Fruit fly (Drosophila melanogaster) whole organism, embryonic: ENCODE results near the gene Cln7.
A peak's percentile ranks its signal among the peaks of the same experiment; 100 is the strongest.

Source experiments
- CG12155 ChIP-seq: fragments of 200-800 bp; sonication (Bioruptor generic); optimal IDR thresholded peaks from 3 replicates; lab custom pipeline; 2016; ENCODE audit warnings: missing biosample characterization, missing genetic modification characterization
- CG12391 ChIP-seq: fragments of 200-800 bp; sonication (Bioruptor generic); optimal IDR thresholded peaks from 3 replicates; lab custom pipeline; 2018; ENCODE audit warnings: missing biosample characterization, mild to moderate bottlenecking, missing genetic modification characterization, moderate library complexity
- CG13123 ChIP-seq: fragments of 200-800 bp; sonication (Bioruptor generic); optimal IDR thresholded peaks from 2 replicates; lab custom pipeline; 2016; ENCODE audit warnings: missing biosample characterization, missing genetic modification characterization
- CG13624 ChIP-seq: fragments of 200-800 bp; sonication (Bioruptor generic); optimal IDR thresholded peaks from 2 replicates; lab custom pipeline; 2016; ENCODE audit warnings: missing biosample characterization, missing genetic modification characterization
- CG14965 ChIP-seq: fragments of 200-800 bp; sonication (Bioruptor generic); optimal IDR thresholded peaks from 2 replicates; lab custom pipeline; 2016; ENCODE audit warnings: missing biosample characterization, missing genetic modification characterization, borderline replicate concordance
- CG31388 ChIP-seq: fragments of 200-800 bp; sonication (Bioruptor generic); optimal IDR thresholded peaks from 2 replicates; lab custom pipeline; 2016; ENCODE audit warnings: missing biosample characterization, missing genetic modification characterization
- CG3838 ChIP-seq: fragments of 200-800 bp; sonication (Bioruptor generic); optimal IDR thresholded peaks from 3 replicates; lab custom pipeline; 2016; ENCODE audit warnings: missing biosample characterization, missing genetic modification characterization
- CG4617 ChIP-seq: fragments of 200-800 bp; sonication (Bioruptor generic); optimal IDR thresholded peaks from 3 replicates; lab custom pipeline; 2016; ENCODE audit warnings: missing biosample characterization, missing genetic modification characterization, borderline replicate concordance
- CG5953 ChIP-seq: fragments of 200-800 bp; sonication (Bioruptor generic); IDR thresholded peaks from 2 replicates; pipeline ENCODE4 v1.3.6; 2022; ENCODE audit warnings: missing biosample characterization, missing genetic modification characterization
- CG6272 ChIP-seq: fragments of 200-800 bp; sonication (Bioruptor generic); IDR thresholded peaks from 2 replicates; pipeline ENCODE4 v1.3.6; 2022; ENCODE audit warnings: missing biosample characterization, missing genetic modification characterization
- CG7271 ChIP-seq: fragments of 200-800 bp; sonication (Bioruptor generic); optimal IDR thresholded peaks from 2 replicates; lab custom pipeline; 2018; ENCODE audit warnings: missing biosample characterization, mild to moderate bottlenecking, missing genetic modification characterization, moderate library complexity
- CG8089 ChIP-seq: fragments of 200-800 bp; sonication (Bioruptor generic); optimal IDR thresholded peaks from 3 replicates; lab custom pipeline; 2016; ENCODE audit warnings: missing biosample characterization, missing genetic modification characterization
- CG8944 ChIP-seq: fragments of 200-800 bp; sonication (Bioruptor generic); optimal IDR thresholded peaks from 3 replicates; lab custom pipeline; 2016; ENCODE audit warnings: missing biosample characterization, missing genetic modification characterization
- Camta ChIP-seq: fragments of 200-800 bp; sonication (Bioruptor generic); optimal IDR thresholded peaks from 2 replicates; lab custom pipeline; 2016; ENCODE audit warnings: missing biosample characterization, missing genetic modification characterization
- Dp ChIP-seq: fragments of 200-800 bp; sonication (Bioruptor generic); optimal IDR thresholded peaks from 2 replicates; lab custom pipeline; 2018; ENCODE audit warnings: missing biosample characterization, mild to moderate bottlenecking, missing genetic modification characterization, moderate library complexity
- Dref ChIP-seq: fragments of 200-800 bp; sonication (Bioruptor generic); IDR thresholded peaks from 2 replicates; pipeline ENCODE4 v1.3.6; 2022; ENCODE audit warnings: missing biosample characterization, missing genetic modification characterization
- Drgx ChIP-seq: fragments of 200-800 bp; sonication (Bioruptor generic); IDR thresholded peaks from 2 replicates; pipeline ENCODE4 v1.3.6; 2022; ENCODE audit warnings: missing biosample characterization, missing genetic modification characterization
- Fer3 ChIP-seq: fragments of 200-800 bp; sonication (Bioruptor generic); optimal IDR thresholded peaks from 2 replicates; lab custom pipeline; 2018; ENCODE audit warnings: missing biosample characterization, mild to moderate bottlenecking, missing genetic modification characterization, moderate library complexity
- Gug ChIP-seq: fragments of 200-800 bp; sonication (Bioruptor generic); IDR thresholded peaks from 4 replicates; pipeline ENCODE4 v1.3.6; 2022; ENCODE audit warnings: missing biosample characterization, missing genetic modification characterization
- HmgD ChIP-seq: fragments of 200-800 bp; sonication (Bioruptor generic); optimal IDR thresholded peaks from 3 replicates; lab custom pipeline; 2016; ENCODE audit warnings: missing biosample characterization, missing genetic modification characterization
- Hr51 ChIP-seq, 2 experiments: fragments of 200-800 bp; sonication (Bioruptor generic); optimal IDR thresholded peaks; 2 replicates in 1 of 2; 3 replicates in 1 of 2; lab custom pipeline; 2016 to 2018; ENCODE audit warnings: missing biosample characterization in 2 of 2, missing genetic modification characterization in 2 of 2, mild to moderate bottlenecking in 1 of 2, moderate library complexity in 1 of 2
- Mrtf ChIP-seq: fragments of 200-800 bp; sonication (Bioruptor generic); IDR thresholded peaks from 3 replicates; pipeline ENCODE4 v1.3.6; 2022; ENCODE audit warnings: missing biosample characterization, missing genetic modification characterization
- NK7.1 ChIP-seq: fragments of 200-800 bp; sonication (Bioruptor generic); optimal IDR thresholded peaks from 3 replicates; lab custom pipeline; 2016; ENCODE audit warnings: missing biosample characterization, missing genetic modification characterization
- Nf-YB ChIP-seq: fragments of 200-800 bp; sonication (Bioruptor generic); optimal IDR thresholded peaks from 3 replicates; lab custom pipeline; 2019; ENCODE audit warnings: missing biosample characterization, mild to moderate bottlenecking, missing genetic modification characterization, moderate library complexity
- Nf-YC ChIP-seq: fragments of 200-800 bp; optimal IDR thresholded peaks from 3 replicates; lab custom pipeline; 2019; ENCODE audit warnings: missing biosample characterization, mild to moderate bottlenecking, missing genetic modification characterization, moderate library complexity
- PHDP ChIP-seq: fragments of 200-800 bp; sonication (Bioruptor generic); optimal IDR thresholded peaks from 3 replicates; lab custom pipeline; 2018; ENCODE audit warnings: missing biosample characterization, mild to moderate bottlenecking, missing genetic modification characterization, moderate library complexity
- Pdp1 ChIP-seq, 2 experiments: fragments of 200-800 bp; sonication (Bioruptor generic); optimal IDR thresholded peaks; 3 replicates each; lab custom pipeline; 2016; ENCODE audit warnings: missing biosample characterization in 2 of 2, missing genetic modification characterization in 2 of 2, mild to moderate bottlenecking in 1 of 2, moderate library complexity in 1 of 2
- Six4 ChIP-seq: fragments of 200-800 bp; sonication (Bioruptor generic); optimal IDR thresholded peaks from 2 replicates; lab custom pipeline; 2016; ENCODE audit warnings: missing biosample characterization, missing genetic modification characterization
- Sox100B ChIP-seq: fragments of 200-800 bp; sonication (Bioruptor generic); optimal IDR thresholded peaks from 3 replicates; lab custom pipeline; 2018; ENCODE audit warnings: missing biosample characterization, mild to moderate bottlenecking, missing genetic modification characterization
- YL-1 ChIP-seq: fragments of 200-800 bp; sonication (Bioruptor generic); optimal IDR thresholded peaks from 3 replicates; lab custom pipeline; 2017; ENCODE audit warnings: missing biosample characterization, mild to moderate bottlenecking, missing genetic modification characterization
- ash1 ChIP-seq: fragments of 200-800 bp; sonication (Bioruptor generic); optimal IDR thresholded peaks from 2 replicates; lab custom pipeline; 2018; ENCODE audit warnings: missing biosample characterization, mild to moderate bottlenecking, missing genetic modification characterization
- btn ChIP-seq: fragments of 200-800 bp; sonication (Bioruptor generic); optimal IDR thresholded peaks from 2 replicates; lab custom pipeline; 2016; ENCODE audit warnings: missing biosample characterization, missing genetic modification characterization
- dmrt11E ChIP-seq: fragments of 200-800 bp; sonication (Bioruptor generic); optimal IDR thresholded peaks from 3 replicates; lab custom pipeline; 2018; ENCODE audit warnings: missing biosample characterization, mild to moderate bottlenecking, missing genetic modification characterization, moderate library complexity
- gcm ChIP-seq: fragments of 200-800 bp; sonication (Bioruptor generic); optimal IDR thresholded peaks from 2 replicates; lab custom pipeline; 2019; ENCODE audit warnings: missing biosample characterization, mild to moderate bottlenecking, missing genetic modification characterization, moderate library complexity
- ham ChIP-seq: fragments of 200-800 bp; sonication (Bioruptor generic); IDR thresholded peaks from 2 replicates; pipeline ENCODE4 v1.3.6; 2022; ENCODE audit warnings: missing biosample characterization, missing genetic modification characterization
- ind ChIP-seq: fragments of 200-800 bp; sonication (Bioruptor generic); optimal IDR thresholded peaks from 3 replicates; lab custom pipeline; 2016; ENCODE audit warnings: missing biosample characterization, missing genetic modification characterization
- kni ChIP-seq: fragments of 200-800 bp; sonication (Bioruptor generic); optimal IDR thresholded peaks from 3 replicates; lab custom pipeline; 2017; ENCODE audit warnings: mild to moderate bottlenecking, missing biosample characterization, missing genetic modification reagents, missing genetic modification characterization
- lola ChIP-seq, 3 experiments: fragments of >200 bp in 2 of 3; fragments of 200-800 bp in 1 of 3; sonication (Bioruptor generic) in 1 of 3; optimal IDR thresholded peaks; 2 replicates each; lab custom pipeline; 2017 to 2019; ENCODE audit warnings: missing biosample characterization in 3 of 3, missing genetic modification characterization in 3 of 3, mild to moderate bottlenecking in 1 of 3, moderate library complexity in 1 of 3
- luna ChIP-seq: fragments of 200-800 bp; sonication (Bioruptor generic); optimal IDR thresholded peaks from 2 replicates; lab custom pipeline; 2016; ENCODE audit warnings: missing biosample characterization, missing genetic modification characterization
- mirr ChIP-seq: fragments of 200-800 bp; sonication (Bioruptor generic); optimal IDR thresholded peaks from 3 replicates; lab custom pipeline; 2018; ENCODE audit warnings: missing biosample characterization, mild to moderate bottlenecking, missing genetic modification characterization
- nom ChIP-seq: fragments of 200-800 bp; sonication (Bioruptor generic); optimal IDR thresholded peaks from 2 replicates; lab custom pipeline; 2017; ENCODE audit warnings: missing biosample characterization, missing genetic modification characterization, mild to moderate bottlenecking, moderate library complexity, missing genetic modification reagents
- peb ChIP-seq: fragments of 200-800 bp; sonication (Bioruptor generic); IDR thresholded peaks from 2 replicates; pipeline ENCODE4 v1.3.6; 2022; ENCODE audit warnings: missing biosample characterization, missing genetic modification characterization
- pfk ChIP-seq: fragments of 200-800 bp; sonication (Bioruptor generic); optimal IDR thresholded peaks from 2 replicates; lab custom pipeline; 2018; ENCODE audit warnings: missing biosample characterization, mild to moderate bottlenecking, missing genetic modification characterization, moderate library complexity
- pnt ChIP-seq: fragments of 200-800 bp; sonication (Bioruptor generic); optimal IDR thresholded peaks from 3 replicates; lab custom pipeline; 2016; ENCODE audit warnings: missing biosample characterization, missing genetic modification characterization
- prd ChIP-seq, 3 experiments: fragments of >200 bp in 2 of 3; fragments of 200-800 bp in 1 of 3; sonication (Bioruptor generic) in 1 of 3; optimal IDR thresholded peaks in 2 of 3; IDR thresholded peaks in 1 of 3; 2 replicates in 2 of 3; 3 replicates in 1 of 3; pipeline versions ENCODE4 v1.3.6 to Lab custom; 2017 to 2022; ENCODE audit warnings: missing biosample characterization in 1 of 3, missing genetic modification characterization in 1 of 3
- sima ChIP-seq: fragments of 200-800 bp; sonication (Bioruptor generic); optimal IDR thresholded peaks from 2 replicates; lab custom pipeline; 2016; ENCODE audit warnings: missing biosample characterization, missing genetic modification characterization
- slou ChIP-seq: fragments of 200-800 bp; sonication (Bioruptor generic); optimal IDR thresholded peaks from 3 replicates; lab custom pipeline; 2016; ENCODE audit warnings: missing biosample characterization, missing genetic modification characterization
- sna ChIP-seq: fragments of 200-800 bp; sonication (Bioruptor generic); IDR thresholded peaks from 2 replicates; pipeline ENCODE4 v1.3.6; 2022; ENCODE audit warnings: missing biosample characterization, missing genetic modification characterization; ENCODE audit not compliant: partially characterized antibody
- zfh2 ChIP-seq: fragments of 200-800 bp; sonication (Bioruptor generic); optimal IDR thresholded peaks from 2 replicates; lab custom pipeline; 2016; ENCODE audit warnings: missing biosample characterization, missing genetic modification characterization

Cln7 gene

dm6 chr3L:7323348-7323747 is 21.6 kb downstream of the Cln7 start, which contains the start of the genes RhoGEF4 and Rint1 (continued):
- peak; percentile 73 for TF ChIP-seq CG12155 (GFP tag; lab: Kevin White, UChicago)
- TF ChIP-seq CG4617 (GFP tag; lab: Kevin White, UChicago): peak; percentile 92
- peak; percentile 39 for TF ChIP-seq CG8944
- no peak for TF ChIP-seq CG14965 (GFP tag; lab: Kevin White, UChicago)
- TF ChIP-seq CG6272: peak; percentile 73
- no peak for TF ChIP-seq CG7271 (tag; lab: Kevin White, UChicago)
- TF ChIP-seq CG13123: peak; percentile 52
- TF ChIP-seq ham (GFP tag; lab: Robert Waterston, UW): peak; percentile 72; the same call in 1 of the 2 replicates
- peak; percentile 69 for TF ChIP-seq YL-1 (GFP tag; lab: Kevin White, UChicago)
- no peak for TF ChIP-seq sima (GFP tag; lab: Kevin White, UChicago)
- peak; percentile 17 for TF ChIP-seq pnt (GFP tag; lab: Kevin White, UChicago)
- peak; percentile 19 for TF ChIP-seq Camta
- TF ChIP-seq lola (GFP tag; optimal IDR thresholded peaks at IDR 0.05; lab: Kevin White, UChicago): peak in 1 of 3 experiments; percentile 70
- TF ChIP-seq CG12391 (tag; lab: Kevin White, UChicago): peak; percentile 86
- TF ChIP-seq Dp: peak; percentile 92
- TF ChIP-seq CG3838 (GFP tag; lab: Kevin White, UChicago): peak; percentile 16
- TF ChIP-seq PHDP (tag; lab: Kevin White, UChicago): peak; percentile 64
- no peak for TF ChIP-seq nom (GFP tag; lab: Kevin White, UChicago)
- TF ChIP-seq Drgx (GFP tag; lab: Robert Waterston, UW): no peak
- peak; percentile 28 for TF ChIP-seq Six4 (GFP tag; lab: Kevin White, UChicago)
- TF ChIP-seq mirr (GFP tag; lab: Kevin White, UChicago): no peak
- no peak for TF ChIP-seq ash1 (GFP tag; lab: Kevin White, UChicago)
- no peak for TF ChIP-seq CG8089 (GFP tag; lab: Kevin White, UChicago)
- TF ChIP-seq Nf-YC (tag; lab: Kevin White, UChicago): no peak
- no peak for TF ChIP-seq NK7.1 (GFP tag; lab: Kevin White, UChicago)
- no peak for TF ChIP-seq HmgD (GFP tag; lab: Kevin White, UChicago)
- TF ChIP-seq CG13624: peak; percentile 47
- TF ChIP-seq Hr51 (GFP tag; optimal IDR thresholded peaks at IDR 0.05; lab: Kevin White, UChicago): peak in 1 of 2 experiments; percentile 75
- peak; percentile 68 for TF ChIP-seq ind (GFP tag; lab: Kevin White, UChicago)
- no peak for TF ChIP-seq kni (GFP tag; lab: Kevin White, UChicago)
- TF ChIP-seq Sox100B (GFP tag; lab: Kevin White, UChicago): no peak
- peak in 1 of 2 experiments; percentile 56 for TF ChIP-seq Pdp1 (GFP tag; optimal IDR thresholded peaks at IDR 0.05; lab: Kevin White, UChicago)
- TF ChIP-seq CG5953 (GFP tag; lab: Robert Waterston, UW): 0 out of 2 replicates have a peak, but pooled peaks have one; percentile 7
- peak; percentile 64 for TF ChIP-seq peb (GFP tag; lab: Robert Waterston, UW)
- peak; percentile 71 for TF ChIP-seq dmrt11E (tag; lab: Kevin White, UChicago)
- TF ChIP-seq CG31388 (GFP tag; lab: Kevin White, UChicago): peak; percentile 28
- peak; percentile 41 for TF ChIP-seq Fer3 (tag; lab: Kevin White, UChicago)
- TF ChIP-seq Mrtf (GFP tag; lab: Robert Waterston, UW): 0 out of 3 replicates have a peak, but pooled peaks have one; percentile 36
- peak; percentile 31 for TF ChIP-seq Nf-YB (GFP tag; lab: Kevin White, UChicago)
- TF ChIP-seq prd (optimal IDR thresholded peaks at IDR 0.05; lab: Kevin White, UChicago): no peak
- TF ChIP-seq prd (GFP tag; IDR thresholded peaks at IDR 0.05; lab: Robert Waterston, UW): peak; percentile 89
- TF ChIP-seq slou (GFP tag; lab: Kevin White, UChicago): peak; percentile 31
- peak; percentile 85 for TF ChIP-seq Gug (GFP tag; lab: Robert Waterston, UW)
- no peak for TF ChIP-seq sna (GFP tag; lab: Robert Waterston, UW)
- peak; percentile 32; the same call in 1 of the 2 replicates for TF ChIP-seq Dref
- TF ChIP-seq gcm (GFP tag; lab: Kevin White, UChicago): peak; percentile 58
- TF ChIP-seq zfh2 (GFP tag; lab: Kevin White, UChicago): peak; percentile 53
- no peak for TF ChIP-seq pfk (GFP tag; lab: Kevin White, UChicago)
- TF ChIP-seq luna: no peak
- no peak for TF ChIP-seq btn (GFP tag; lab: Kevin White, UChicago)
